Fruit fly (Drosophila melanogaster) whole organism, embryonic: ENCODE results near the gene CG9586.

Experiments used
- CG10209 ChIP-seq: fragments of 200-800 bp; sonication (Bioruptor generic); optimal IDR thresholded peaks from 3 replicates; lab custom pipeline; 2017; ENCODE audit warnings: missing biosample characterization, mild to moderate bottlenecking, missing genetic modification characterization, missing genetic modification reagents
- CG10321 ChIP-seq: fragments of 200-800 bp; sonication (Bioruptor generic); IDR thresholded peaks from 2 replicates; pipeline ENCODE4 v1.3.6; 2022; ENCODE audit warnings: missing biosample characterization, missing genetic modification characterization
- CG10565 ChIP-seq: fragments of 200-800 bp; sonication (Bioruptor generic); optimal IDR thresholded peaks from 3 replicates; lab custom pipeline; 2016; ENCODE audit warnings: missing biosample characterization, mild to moderate bottlenecking, missing genetic modification characterization
- CG12299 ChIP-seq: fragments of 200-800 bp; sonication (Bioruptor generic); optimal IDR thresholded peaks from 2 replicates; lab custom pipeline; 2018; ENCODE audit warnings: missing biosample characterization, mild to moderate bottlenecking, missing genetic modification characterization
- CG12391 ChIP-seq: fragments of 200-800 bp; sonication (Bioruptor generic); optimal IDR thresholded peaks from 3 replicates; lab custom pipeline; 2018; ENCODE audit warnings: missing biosample characterization, mild to moderate bottlenecking, missing genetic modification characterization, moderate library complexity
- CG14014 ChIP-seq: fragments of 200-800 bp; sonication (Bioruptor generic); IDR thresholded peaks from 2 replicates; pipeline ENCODE4 v1.3.6; 2022; ENCODE audit warnings: missing biosample characterization, missing genetic modification characterization
- CG1529 ChIP-seq: fragments of 200-800 bp; sonication (Bioruptor generic); optimal IDR thresholded peaks from 3 replicates; lab custom pipeline; 2018; ENCODE audit warnings: missing biosample characterization, missing genetic modification characterization
- CG16779 ChIP-seq: fragments of 200-800 bp; sonication (Bioruptor generic); IDR thresholded peaks from 2 replicates; pipeline ENCODE4 v1.3.6; 2022; ENCODE audit warnings: missing biosample characterization, missing genetic modification characterization
- CG1792 ChIP-seq: fragments of 200-800 bp; sonication (Bioruptor generic); optimal IDR thresholded peaks from 2 replicates; lab custom pipeline; 2016; ENCODE audit warnings: missing biosample characterization, missing genetic modification characterization
- CG1832 ChIP-seq: fragments of 200-800 bp; sonication (Bioruptor generic); optimal IDR thresholded peaks from 2 replicates; lab custom pipeline; 2017; ENCODE audit warnings: missing biosample characterization, mild to moderate bottlenecking, missing genetic modification characterization, inconsistent platforms
- CG2129 ChIP-seq: fragments of 200-800 bp; sonication (Bioruptor generic); IDR thresholded peaks from 2 replicates; pipeline ENCODE4 v1.3.6; 2022; ENCODE audit warnings: missing biosample characterization, missing genetic modification characterization; ENCODE audit not compliant: partially characterized antibody
- CG30403 ChIP-seq: fragments of 200-800 bp; sonication (Bioruptor generic); optimal IDR thresholded peaks from 3 replicates; lab custom pipeline; 2016; ENCODE audit warnings: missing biosample characterization, missing genetic modification characterization
- CG30431 ChIP-seq: fragments of 200-800 bp; sonication (Bioruptor generic); optimal IDR thresholded peaks from 2 replicates; lab custom pipeline; 2017; ENCODE audit warnings: missing biosample characterization, missing genetic modification characterization
- CG31388 ChIP-seq: fragments of 200-800 bp; sonication (Bioruptor generic); optimal IDR thresholded peaks from 2 replicates; lab custom pipeline; 2016; ENCODE audit warnings: missing biosample characterization, missing genetic modification characterization
- CG3281 ChIP-seq: fragments of 200-800 bp; sonication (Bioruptor generic); optimal IDR thresholded peaks from 3 replicates; lab custom pipeline; 2017; ENCODE audit warnings: missing biosample characterization, mild to moderate bottlenecking, missing genetic modification characterization
- CG34376 ChIP-seq: fragments of 200-800 bp; sonication (Bioruptor generic); optimal IDR thresholded peaks from 2 replicates; lab custom pipeline; 2018; ENCODE audit warnings: missing biosample characterization, mild to moderate bottlenecking, missing genetic modification characterization
- CG4707 ChIP-seq: fragments of 200-800 bp; sonication (Bioruptor generic); optimal IDR thresholded peaks from 2 replicates; lab custom pipeline; 2018; ENCODE audit warnings: missing biosample characterization, mild to moderate bottlenecking, missing genetic modification characterization, moderate library complexity
- CG5180 ChIP-seq: fragments of 200-800 bp; sonication (Bioruptor generic); optimal IDR thresholded peaks from 3 replicates; lab custom pipeline; 2017; ENCODE audit warnings: missing biosample characterization, missing genetic modification characterization, mild to moderate bottlenecking, moderate library complexity, missing genetic modification reagents
- CG7271 ChIP-seq: fragments of 200-800 bp; sonication (Bioruptor generic); optimal IDR thresholded peaks from 2 replicates; lab custom pipeline; 2018; ENCODE audit warnings: missing biosample characterization, mild to moderate bottlenecking, missing genetic modification characterization, moderate library complexity
- CG7928 ChIP-seq: fragments of 200-800 bp; sonication (Bioruptor generic); optimal IDR thresholded peaks from 2 replicates; lab custom pipeline; 2017; ENCODE audit warnings: missing biosample characterization, mild to moderate bottlenecking, missing genetic modification characterization
- CG7987 ChIP-seq: fragments of 200-800 bp; sonication (Bioruptor generic); optimal IDR thresholded peaks from 2 replicates; lab custom pipeline; 2018; ENCODE audit warnings: missing biosample characterization, mild to moderate bottlenecking, missing genetic modification characterization, moderate library complexity
- Deaf1 ChIP-seq: fragments of 200-800 bp; optimal IDR thresholded peaks from 3 replicates; lab custom pipeline; 2019; ENCODE audit warnings: missing biosample characterization, mild to moderate bottlenecking, missing genetic modification characterization, moderate library complexity
- Dek ChIP-seq: fragments of 200-800 bp; sonication (Bioruptor generic); optimal IDR thresholded peaks from 3 replicates; lab custom pipeline; 2019; ENCODE audit warnings: missing biosample characterization, mild to moderate bottlenecking, missing genetic modification characterization, moderate library complexity
- HLH54F ChIP-seq: fragments of 200-800 bp; sonication (Bioruptor generic); optimal IDR thresholded peaks from 3 replicates; lab custom pipeline; 2016; ENCODE audit warnings: missing biosample characterization, missing genetic modification characterization
- Hsf ChIP-seq: fragments of 200-800 bp; sonication (Bioruptor generic); optimal IDR thresholded peaks from 3 replicates; lab custom pipeline; 2016; ENCODE audit warnings: missing biosample characterization, missing genetic modification characterization
- Meics ChIP-seq: fragments of 200-800 bp; sonication (Bioruptor generic); optimal IDR thresholded peaks from 2 replicates; lab custom pipeline; 2017; ENCODE audit warnings: missing biosample characterization, mild to moderate bottlenecking, missing genetic modification characterization
- Mrtf ChIP-seq: fragments of 200-800 bp; sonication (Bioruptor generic); IDR thresholded peaks from 3 replicates; pipeline ENCODE4 v1.3.6; 2022; ENCODE audit warnings: missing biosample characterization, missing genetic modification characterization
- NFAT ChIP-seq: fragments of 200-800 bp; sonication (Bioruptor generic); IDR thresholded peaks from 2 replicates; pipeline ENCODE4 v1.3.6; 2022; ENCODE audit warnings: missing biosample characterization, missing genetic modification characterization
- Stat92E ChIP-seq, 3 experiments: fragments of >200 bp in 2 of 3; fragments of 200-800 bp in 1 of 3; sonication (Bioruptor generic) in 1 of 3; optimal IDR thresholded peaks; 2 replicates each; lab custom pipeline; 2017 to 2019; ENCODE audit warnings: missing biosample characterization in 3 of 3, missing genetic modification characterization in 3 of 3, mild to moderate bottlenecking in 1 of 3, moderate library complexity in 1 of 3
- Tbp ChIP-seq: fragments of >200 bp; optimal IDR thresholded peaks from 2 replicates; lab custom pipeline; 2018; ENCODE audit warnings: missing biosample characterization, missing genetic modification characterization
- Trl ChIP-seq, 3 experiments: fragments of >200 bp in 2 of 3; fragments of 200-800 bp in 1 of 3; sonication (Bioruptor generic) in 1 of 3; optimal IDR thresholded peaks; 2 replicates in 1 of 3; 3 replicates in 2 of 3; lab custom pipeline; 2016 to 2017; ENCODE audit warnings: missing biosample characterization in 1 of 3, missing genetic modification characterization in 1 of 3
- amos ChIP-seq: fragments of 200-800 bp; sonication (Bioruptor generic); IDR thresholded peaks from 2 replicates; pipeline ENCODE4 v1.3.6; 2022; ENCODE audit warnings: missing biosample characterization, missing genetic modification characterization; ENCODE audit not compliant: partially characterized antibody
- cas ChIP-seq: fragments of 200-800 bp; sonication (Bioruptor generic); IDR thresholded peaks from 2 replicates; pipeline ENCODE4 v1.3.6; 2022; ENCODE audit warnings: missing biosample characterization, missing genetic modification characterization
- crc ChIP-seq: fragments of 200-800 bp; sonication (Bioruptor generic); optimal IDR thresholded peaks from 2 replicates; lab custom pipeline; 2016; ENCODE audit warnings: missing biosample characterization, missing genetic modification characterization
- crp ChIP-seq, 2 experiments: fragments of 200-800 bp; sonication (Bioruptor generic); optimal IDR thresholded peaks; 2 replicates in 1 of 2; 3 replicates in 1 of 2; lab custom pipeline; 2017; ENCODE audit warnings: missing biosample characterization in 2 of 2, missing genetic modification characterization in 2 of 2, mild to moderate bottlenecking in 1 of 2, moderate library complexity in 1 of 2
- en ChIP-seq: fragments of 200-800 bp; sonication (Bioruptor generic); optimal IDR thresholded peaks from 2 replicates; lab custom pipeline; 2016; ENCODE audit warnings: missing biosample characterization, missing genetic modification characterization
- fd102C ChIP-seq: fragments of 200-800 bp; sonication (Bioruptor generic); optimal IDR thresholded peaks from 2 replicates; lab custom pipeline; 2018; ENCODE audit warnings: missing biosample characterization, mild to moderate bottlenecking, missing genetic modification characterization, moderate library complexity
- fu2 ChIP-seq: fragments of 200-800 bp; sonication (Bioruptor generic); optimal IDR thresholded peaks from 2 replicates; lab custom pipeline; 2016; ENCODE audit warnings: missing biosample characterization, missing genetic modification characterization
- lbe ChIP-seq: fragments of 200-800 bp; sonication (Bioruptor generic); optimal IDR thresholded peaks from 2 replicates; lab custom pipeline; 2016; ENCODE audit warnings: missing biosample characterization, mild to moderate bottlenecking, missing genetic modification characterization
- otp ChIP-seq: fragments of 200-800 bp; sonication (Bioruptor generic); IDR thresholded peaks from 3 replicates; pipeline ENCODE4, ENCODE4 v1.3.6; 2022; ENCODE audit warnings: missing biosample characterization, missing genetic modification characterization
- pita ChIP-seq: fragments of 200-800 bp; sonication (Bioruptor generic); optimal IDR thresholded peaks from 2 replicates; lab custom pipeline; 2017; ENCODE audit warnings: missing biosample characterization, mild to moderate bottlenecking, missing genetic modification characterization
- rib ChIP-seq: fragments of 200-800 bp; sonication (Bioruptor generic); IDR thresholded peaks from 2 replicates; pipeline ENCODE4 v1.3.6; 2022; ENCODE audit warnings: missing biosample characterization, missing genetic modification characterization
- sc ChIP-seq, 3 experiments: fragments of >200 bp in 2 of 3; fragments of 200-800 bp in 1 of 3; sonication (Bioruptor generic) in 1 of 3; optimal IDR thresholded peaks; 2 replicates in 2 of 3; 3 replicates in 1 of 3; lab custom pipeline; 2017; ENCODE audit warnings: mild to moderate bottlenecking in 1 of 3, missing biosample characterization in 1 of 3, missing genetic modification characterization in 1 of 3, missing genetic modification reagents in 1 of 3
- scrt ChIP-seq: fragments of 200-800 bp; sonication (Bioruptor generic); optimal IDR thresholded peaks from 2 replicates; lab custom pipeline; 2018; ENCODE audit warnings: missing biosample characterization, mild to moderate bottlenecking, missing genetic modification characterization, moderate library complexity
- sd ChIP-seq: fragments of 200-800 bp; sonication (Bioruptor generic); optimal IDR thresholded peaks from 3 replicates; lab custom pipeline; 2018; ENCODE audit warnings: missing biosample characterization, mild to moderate bottlenecking, missing genetic modification characterization, moderate library complexity
- seq ChIP-seq: fragments of 200-800 bp; sonication (Bioruptor generic); IDR thresholded peaks from 2 replicates; pipeline ENCODE4 v1.3.6; 2022; ENCODE audit warnings: missing biosample characterization, missing genetic modification characterization
- sima ChIP-seq: fragments of 200-800 bp; sonication (Bioruptor generic); optimal IDR thresholded peaks from 2 replicates; lab custom pipeline; 2016; ENCODE audit warnings: missing biosample characterization, missing genetic modification characterization
- sob ChIP-seq: fragments of 200-800 bp; sonication (Bioruptor generic); IDR thresholded peaks from 2 replicates; pipeline ENCODE4 v1.3.6; 2022; ENCODE audit warnings: missing biosample characterization, missing genetic modification characterization

CG9586 gene

dm6 chr2L:9168014-9168651, 1.8 kb upstream of the CG9586 start (continued):
- TF ChIP-seq CG34376 (GFP tag; lab: Kevin White, UChicago) (no peak), sd (peak; percentile 2), CG14014 (peak; percentile 86), CG10321 (peak; percentile 44; the same call in 1 of the 2 replicates), CG4707 (GFP tag; lab: Kevin White, UChicago) (peak; percentile 45), Meics (GFP tag; lab: Kevin White, UChicago) (peak; percentile 68), Stat92E (GFP tag; optimal IDR thresholded peaks at IDR 0.05; lab: Kevin White, UChicago) (no peak), NFAT (GFP tag; lab: Robert Waterston, UW) (no peak; the same call in 1 of the 2 replicates), amos (GFP tag; lab: Robert Waterston, UW) (no peak), Hsf (GFP tag; lab: Kevin White, UChicago) (peak; percentile 62), CG16779 (GFP tag; lab: Robert Waterston, UW) (peak; percentile 55; the same call in 1 of the 2 replicates), lbe (GFP tag; lab: Kevin White, UChicago) (peak; percentile 89), CG10209 (GFP tag; lab: Kevin White, UChicago) (peak; percentile 63), CG7987 (GFP tag; lab: Kevin White, UChicago) (no peak), rib (GFP tag; lab: Robert Waterston, UW) (no peak), scrt (GFP tag; lab: Kevin White, UChicago) (peak; percentile 21), CG7928 (GFP tag; lab: Kevin White, UChicago) (no peak), en (no peak), seq (GFP tag; lab: Robert Waterston, UW) (peak; percentile 66), CG2129 (GFP tag; lab: Robert Waterston, UW) (no peak), otp (GFP tag; lab: Robert Waterston, UW) (peak; percentile 82), Mrtf (GFP tag; lab: Robert Waterston, UW) (no peak; the same call in 2 of the 3 replicates), crp (GFP tag; optimal IDR thresholded peaks at IDR 0.05; lab: Kevin White, UChicago) (no peak), CG10565 (GFP tag; lab: Kevin White, UChicago) (no peak), sc (optimal IDR thresholded peaks at IDR 0.05; lab: Kevin White, UChicago) (no peak), sc (GFP tag; optimal IDR thresholded peaks at IDR 0.05; lab: Kevin White, UChicago) (no peak), CG31388 (GFP tag; lab: Kevin White, UChicago) (no peak), CG1832 (GFP tag; lab: Kevin White, UChicago) (no peak), CG3281 (GFP tag; lab: Kevin White, UChicago) (peak; percentile 65), Dek (tag; lab: Kevin White, UChicago) (peak; percentile 11), Tbp (no peak), Deaf1 (peak; percentile 10), CG1792 (GFP tag; lab: Kevin White, UChicago) (peak; percentile 9), CG12299 (tag; lab: Kevin White, UChicago) (no peak), fd102C (GFP tag; lab: Kevin White, UChicago) (no peak), Trl (optimal IDR thresholded peaks at IDR 0.05; lab: Kevin White, UChicago) (no peak), Trl (GFP tag; optimal IDR thresholded peaks at IDR 0.05; lab: Kevin White, UChicago) (peak; percentile 27), crc (GFP tag; lab: Kevin White, UChicago) (no peak), fu2 (no peak), CG5180 (GFP tag; lab: Kevin White, UChicago) (peak; percentile 10), sima (GFP tag; lab: Kevin White, UChicago) (no peak), sob (GFP tag; lab: Robert Waterston, UW) (peak; percentile 72), CG12391 (tag; lab: Kevin White, UChicago) (peak; percentile 74), CG30431 (GFP tag; lab: Kevin White, UChicago) (peak; percentile 59), CG7271 (tag; lab: Kevin White, UChicago) (peak; percentile 54), cas (no peak), pita (no peak), CG30403 (peak; percentile 67), CG1529 (peak; percentile 25), HLH54F (GFP tag; lab: Kevin White, UChicago) (peak; percentile 19)
